Worm (Caenorhabditis elegans) whole organism, late embryonic: Measurements from ENCODE around the gene Y97E10AR.6.

Experiments
- C08G9.2 ChIP-seq: sonication (generic microtip); optimal IDR thresholded peaks from 2 replicates; lab custom pipeline; 2016; ENCODE audit warnings: mild to moderate bottlenecking, missing genetic modification characterization, moderate library complexity, missing compliant biosample characterization
- ama-1 ChIP-seq: fragments of 150-350 bp; optimal IDR thresholded peaks from 2 replicates; lab custom pipeline; 2014
- ceh-22 ChIP-seq: sonication (generic microtip); optimal IDR thresholded peaks from 2 replicates; lab custom pipeline; 2017; ENCODE audit warnings: missing biosample characterization, missing genetic modification characterization
- ets-4 ChIP-seq: sonication (generic microtip); optimal IDR thresholded peaks from 2 replicates; lab custom pipeline; 2016; ENCODE audit warnings: missing genetic modification characterization, missing compliant biosample characterization
- lim-6 ChIP-seq: sonication (generic microtip); optimal IDR thresholded peaks from 2 replicates; lab custom pipeline; 2016; ENCODE audit warnings: missing genetic modification characterization, missing compliant biosample characterization
- lin-11 ChIP-seq: fragments of 200-800 bp; sonication (Bioruptor generic); optimal IDR thresholded peaks from 2 replicates; lab custom pipeline; 2018; ENCODE audit warnings: mild to moderate bottlenecking, missing genetic modification characterization, missing compliant biosample characterization
- nhr-11 ChIP-seq: fragments of 150-350 bp; optimal IDR thresholded peaks from 2 replicates; lab custom pipeline; 2014; ENCODE audit warnings: missing biosample characterization, missing genetic modification characterization
- pag-3 ChIP-seq: sonication (generic microtip); optimal IDR thresholded peaks from 2 replicates; lab custom pipeline; 2016; ENCODE audit warnings: missing compliant biosample characterization, missing genetic modification characterization, borderline replicate concordance
- pha-2 ChIP-seq: sonication (generic microtip); optimal IDR thresholded peaks from 2 replicates; lab custom pipeline; 2017; ENCODE audit warnings: mild to moderate bottlenecking, missing genetic modification characterization, missing compliant biosample characterization
- pha-4 ChIP-seq: fragments of 150-350 bp; optimal IDR thresholded peaks from 2 replicates; lab custom pipeline; 2018; ENCODE audit warnings: missing biosample characterization, missing genetic modification reagents, missing genetic modification characterization

DNA sequence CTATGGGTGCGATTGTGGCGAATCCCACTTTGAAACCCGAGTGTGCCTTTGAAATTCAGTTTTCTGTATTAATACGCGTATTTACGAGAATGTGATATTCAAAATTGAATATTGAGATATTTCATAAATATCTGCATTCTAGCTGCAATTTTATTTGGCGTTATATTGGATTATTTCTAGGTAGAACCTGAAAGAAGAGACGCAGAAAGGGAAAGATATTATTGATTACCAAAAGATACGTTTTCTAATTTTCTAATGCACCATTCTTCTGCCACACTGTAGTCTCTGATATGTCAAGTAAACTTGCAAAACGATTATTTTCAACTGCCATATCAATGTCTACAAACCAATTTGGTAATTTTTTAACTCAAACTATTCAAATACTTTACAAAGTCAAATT is 8.3 kb upstream of the Y97E10AR.6 start, which contains the start of gene ech-3:
- TF ChIP-seq nhr-11 (tag; lab: Kevin White, UChicago) (no peak), pag-3 (tag; lab: Kevin White, UChicago) (no peak), lim-6 (tag; lab: Kevin White, UChicago) (no peak), ceh-22 (tag; lab: Kevin White, UChicago) (no peak), pha-4 (no peak), ets-4 (tag; lab: Kevin White, UChicago) (no peak), lin-11 (tag; lab: Kevin White, UChicago) (no peak), C08G9.2 (tag; lab: Kevin White, UChicago) (no peak), ama-1 (no peak), pha-2 (tag; lab: Kevin White, UChicago) (no peak)
